Worm (Caenorhabditis elegans) whole organism, L1 larva: ENCODE data around the gene mdt-9.
"Not testable (repeated sequence)": the region's sequence is repeated elsewhere in the genome, so short reads cannot be mapped to it uniquely, and the experiment has no call there.

Experiments used
- aly-2 ChIP-seq: fragments of 150-350 bp; optimal IDR thresholded peaks from 2 replicates; lab custom pipeline; 2014; ENCODE audit warnings: missing biosample characterization, missing genetic modification characterization
- mep-1 ChIP-seq: fragments of 150-350 bp; optimal IDR thresholded peaks from 2 replicates; lab custom pipeline; 2014; ENCODE audit warnings: missing biosample characterization, missing genetic modification characterization
- nhr-90 ChIP-seq: sonication (generic microtip); optimal IDR thresholded peaks from 2 replicates; lab custom pipeline; 2016; ENCODE audit warnings: mild to moderate bottlenecking, missing genetic modification characterization, missing compliant biosample characterization; ENCODE audit not compliant: poor library complexity
- zip-4 ChIP-seq: fragments of 200-800 bp; sonication (Bioruptor generic); optimal IDR thresholded peaks from 2 replicates; lab custom pipeline; 2018; ENCODE audit warnings: mild to moderate bottlenecking, missing genetic modification characterization, moderate library complexity, missing compliant biosample characterization

- TF ChIP-seq aly-2; mep-1 (tag; lab: Kevin White, UChicago); zip-4 (GFP tag; lab: Kevin White, UChicago); nhr-90 (tag; lab: Kevin White, UChicago): not testable (repeated sequence)
These were observed 47.7 kb downstream of the mdt-9 start, which contains the start of gene K09B11.5 for ce11 chrIV:13433904-13434303.
